Worm (Caenorhabditis elegans) whole organism, L3 larva: ENCODE measurements around the gene T20D4.11.

Experiments used
- R02D3.7 ChIP-seq: fragments of 150-350 bp; optimal IDR thresholded peaks from 2 replicates; lab custom pipeline; 2014; ENCODE audit warnings: missing biosample characterization, missing genetic modification characterization
- ZK546.5 ChIP-seq: sonication (generic microtip); optimal IDR thresholded peaks from 2 replicates; lab custom pipeline; 2017; ENCODE audit warnings: missing biosample characterization, missing genetic modification characterization
- aly-2 ChIP-seq: fragments of 150-350 bp; optimal IDR thresholded peaks from 2 replicates; lab custom pipeline; 2014; ENCODE audit warnings: missing biosample characterization, missing genetic modification characterization
- ceh-28 ChIP-seq: fragments of 150-350 bp; optimal IDR thresholded peaks from 2 replicates; lab custom pipeline; 2014; ENCODE audit warnings: missing biosample characterization, missing genetic modification reagents, missing genetic modification characterization
- ceh-82 ChIP-seq: fragments of 150-350 bp; optimal IDR thresholded peaks from 2 replicates; lab custom pipeline; 2014; ENCODE audit warnings: missing biosample characterization, missing genetic modification characterization
- ceh-9 ChIP-seq: sonication (generic microtip); optimal IDR thresholded peaks from 2 replicates; lab custom pipeline; 2018; ENCODE audit warnings: missing biosample characterization, missing genetic modification characterization
- daf-12 ChIP-seq: fragments of 150-350 bp; optimal IDR thresholded peaks from 2 replicates; lab custom pipeline; 2014; ENCODE audit warnings: missing biosample characterization, missing genetic modification reagents, missing genetic modification characterization
- egl-27 ChIP-seq: sonication (generic microtip); optimal IDR thresholded peaks from 4 replicates; lab custom pipeline; 2017; ENCODE audit warnings: missing biosample characterization, missing genetic modification reagents, missing genetic modification characterization
- egl-5 ChIP-seq: fragments of 150-350 bp; optimal IDR thresholded peaks from 2 replicates; lab custom pipeline; 2017; ENCODE audit warnings: missing biosample characterization, missing genetic modification reagents, missing genetic modification characterization, inconsistent platforms
- elt-1 ChIP-seq: fragments of 150-350 bp; optimal IDR thresholded peaks from 2 replicates; lab custom pipeline; 2014; ENCODE audit warnings: missing biosample characterization, missing genetic modification characterization
- elt-2 ChIP-seq: sonication (generic microtip); optimal IDR thresholded peaks from 2 replicates; lab custom pipeline; 2016; ENCODE audit warnings: missing genetic modification reagents, mild to moderate bottlenecking, missing genetic modification characterization, missing compliant biosample characterization
- eor-1 ChIP-seq, 2 experiments: fragments of 150-350 bp; optimal IDR thresholded peaks; 2 replicates each; lab custom pipeline; 2014 to 2018; ENCODE audit warnings: missing biosample characterization in 2 of 2, missing genetic modification characterization in 2 of 2
- fkh-2 ChIP-seq: fragments of 150-350 bp; optimal IDR thresholded peaks from 2 replicates; lab custom pipeline; 2014; ENCODE audit warnings: missing biosample characterization, missing genetic modification reagents, missing genetic modification characterization
- hmg-11 ChIP-seq: sonication (generic microtip); optimal IDR thresholded peaks from 2 replicates; lab custom pipeline; 2016; ENCODE audit warnings: missing genetic modification characterization, missing compliant biosample characterization
- jun-1 ChIP-seq: fragments of 150-350 bp; optimal IDR thresholded peaks from 2 replicates; lab custom pipeline; 2014; ENCODE audit warnings: missing biosample characterization, missing genetic modification reagents, missing genetic modification characterization
- lin-15B ChIP-seq: fragments of 150-350 bp; optimal IDR thresholded peaks from 2 replicates; lab custom pipeline; 2014; ENCODE audit warnings: missing biosample characterization, missing genetic modification characterization
- lin-39 ChIP-seq: fragments of 150-350 bp; optimal IDR thresholded peaks from 2 replicates; lab custom pipeline; 2018; ENCODE audit warnings: missing biosample characterization, missing genetic modification reagents, missing genetic modification characterization
- lsy-12 ChIP-seq: sonication (generic microtip); optimal IDR thresholded peaks from 2 replicates; lab custom pipeline; 2016; ENCODE audit warnings: mild to moderate bottlenecking, missing genetic modification characterization, missing compliant biosample characterization
- mdl-1 ChIP-seq: fragments of 150-350 bp; optimal IDR thresholded peaks from 2 replicates; lab custom pipeline; 2014; ENCODE audit warnings: missing biosample characterization, missing genetic modification characterization
- nfya-1 ChIP-seq: sonication (generic microtip); optimal IDR thresholded peaks from 2 replicates; lab custom pipeline; 2017; ENCODE audit warnings: missing genetic modification characterization, mild to moderate bottlenecking, missing compliant biosample characterization, antibody characterized with exemption, moderate library complexity; ENCODE audit not compliant: insufficient read depth
- nhr-11 ChIP-seq: fragments of 150-350 bp; optimal IDR thresholded peaks from 2 replicates; lab custom pipeline; 2014; ENCODE audit warnings: missing biosample characterization, missing genetic modification characterization
- nhr-23 ChIP-seq: fragments of 150-350 bp; optimal IDR thresholded peaks from 2 replicates; lab custom pipeline; 2014; ENCODE audit warnings: missing biosample characterization, missing genetic modification reagents, missing genetic modification characterization
- nhr-237 ChIP-seq: fragments of 150-350 bp; optimal IDR thresholded peaks from 2 replicates; lab custom pipeline; 2014; ENCODE audit warnings: missing biosample characterization, missing genetic modification characterization
- nhr-25 ChIP-seq: sonication (generic microtip); optimal IDR thresholded peaks from 2 replicates; lab custom pipeline; 2017; ENCODE audit warnings: missing biosample characterization, missing genetic modification characterization
- nhr-28 ChIP-seq: fragments of 150-350 bp; optimal IDR thresholded peaks from 2 replicates; lab custom pipeline; 2014; ENCODE audit warnings: missing biosample characterization, missing genetic modification characterization
- nhr-43 ChIP-seq: sonication (generic microtip); optimal IDR thresholded peaks from 2 replicates; lab custom pipeline; 2016; ENCODE audit warnings: mild to moderate bottlenecking, missing genetic modification characterization, missing compliant biosample characterization; ENCODE audit not compliant: poor library complexity, severe bottlenecking
- nhr-67 ChIP-seq: fragments of 150-350 bp; optimal IDR thresholded peaks from 2 replicates; lab custom pipeline; 2014; ENCODE audit warnings: missing biosample characterization, missing genetic modification characterization
- nhr-76 ChIP-seq: fragments of 150-350 bp; sonication (generic microtip); optimal IDR thresholded peaks from 5 replicates; lab custom pipeline; 2014; ENCODE audit warnings: missing biosample characterization, missing genetic modification characterization
- nhr-77 ChIP-seq: fragments of 150-350 bp; optimal IDR thresholded peaks from 2 replicates; lab custom pipeline; 2014; ENCODE audit warnings: missing biosample characterization, missing genetic modification characterization
- pha-4 ChIP-seq: fragments of 150-350 bp; optimal IDR thresholded peaks from 2 replicates; lab custom pipeline; 2014; ENCODE audit warnings: missing biosample characterization, missing genetic modification reagents, missing genetic modification characterization
- pqm-1 ChIP-seq: fragments of 150-350 bp; optimal IDR thresholded peaks from 2 replicates; lab custom pipeline; 2017; ENCODE audit warnings: missing biosample characterization, missing genetic modification characterization, inconsistent platforms
- sea-2 ChIP-seq: fragments of 150-350 bp; sonication (generic microtip); optimal IDR thresholded peaks from 4 replicates; lab custom pipeline; 2014; ENCODE audit warnings: missing biosample characterization, missing genetic modification reagents, missing genetic modification characterization
- skn-1 ChIP-seq: fragments of 150-350 bp; optimal IDR thresholded peaks from 2 replicates; lab custom pipeline; 2014; ENCODE audit warnings: missing biosample characterization, missing genetic modification characterization
- snpc-4 ChIP-seq: fragments of 150-350 bp; optimal IDR thresholded peaks from 2 replicates; lab custom pipeline; 2014; ENCODE audit warnings: missing biosample characterization, missing genetic modification characterization
- tbx-2 ChIP-seq: sonication (generic microtip); optimal IDR thresholded peaks from 2 replicates; lab custom pipeline; 2016; ENCODE audit warnings: mild to moderate bottlenecking, missing genetic modification characterization, missing compliant biosample characterization
- unc-39 ChIP-seq: sonication (generic microtip); optimal IDR thresholded peaks from 4 replicates; lab custom pipeline; 2017; ENCODE audit warnings: missing biosample characterization, missing genetic modification characterization
- ztf-11 ChIP-seq: fragments of 150-350 bp; optimal IDR thresholded peaks from 2 replicates; lab custom pipeline; 2014; ENCODE audit warnings: missing biosample characterization, missing genetic modification characterization
- ztf-4 ChIP-seq: fragments of 150-350 bp; optimal IDR thresholded peaks from 2 replicates; lab custom pipeline; 2014; ENCODE audit warnings: missing biosample characterization, missing genetic modification characterization

T20D4.11 gene

DNA sequence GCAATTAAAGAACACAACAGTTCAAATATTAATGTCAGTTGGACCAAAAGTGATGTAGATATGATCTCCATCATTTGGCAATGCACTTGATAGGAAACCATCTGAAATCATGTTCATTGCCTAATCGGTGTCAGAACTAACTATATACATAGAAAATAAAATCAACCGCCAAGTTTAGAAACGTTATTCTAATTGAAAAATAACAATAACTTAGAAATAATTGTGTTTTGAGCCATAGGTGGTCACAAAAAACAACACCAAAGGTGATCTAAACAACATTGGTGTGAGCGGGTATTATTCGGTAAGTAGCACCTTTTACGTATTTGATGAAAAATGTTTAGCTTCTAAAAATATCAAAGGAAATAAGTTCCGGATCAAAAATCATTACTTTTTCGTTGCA is 25.9 kb downstream of the T20D4.11 start, which contains the start of gene srab-21:
srab-21 (minus strand) TSS at position 101 of the 400 bp plus-strand sequence.
- TF ChIP-seq elt-1 (tag; lab: Kevin White, UChicago) = no peak
- no peak for TF ChIP-seq jun-1 (tag; lab: Kevin White, UChicago)
- TF ChIP-seq ztf-11 (tag; lab: Kevin White, UChicago) = no peak
- TF ChIP-seq nhr-67 (tag; lab: Kevin White, UChicago) = no peak
- TF ChIP-seq ceh-82 (tag; lab: Kevin White, UChicago) = no peak
- no peak for TF ChIP-seq ZK546.5 (tag; lab: Kevin White, UChicago)

DNA sequence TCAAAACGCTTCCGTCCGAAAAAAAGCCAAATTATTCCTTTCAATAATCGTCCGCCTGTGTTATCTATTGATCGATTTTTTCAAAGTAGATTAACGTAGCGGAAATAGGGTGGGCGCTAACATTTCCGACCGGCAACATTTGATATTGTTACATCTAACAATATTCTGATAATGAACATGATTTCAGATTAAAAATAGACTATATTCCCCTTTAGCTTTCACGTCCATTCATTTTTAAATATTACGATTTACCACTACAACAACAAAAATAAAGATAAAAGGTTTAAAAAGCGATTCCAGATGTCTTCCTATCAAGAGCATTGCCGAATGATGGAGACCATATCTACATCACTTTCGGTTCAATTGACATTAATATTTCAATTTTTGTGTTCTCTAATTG is 27.6 kb downstream of the T20D4.11 start, which contains the start of gene srab-22:
srab-22 (plus strand) TSS at position 301 of the 400 bp plus-strand sequence.
- TF ChIP-seq nhr-25 (tag; lab: Kevin White, UChicago) (no peak), daf-12 (tag; lab: Kevin White, UChicago) (no peak), elt-1 (tag; lab: Kevin White, UChicago) (no peak), fkh-2 (tag; lab: Kevin White, UChicago) (no peak), nhr-23 (tag; lab: Kevin White, UChicago) (no peak), hmg-11 (no peak), ceh-28 (tag; lab: Kevin White, UChicago) (no peak)
- TF ChIP-seq, all 47 proteins: peak for 0

DNA sequence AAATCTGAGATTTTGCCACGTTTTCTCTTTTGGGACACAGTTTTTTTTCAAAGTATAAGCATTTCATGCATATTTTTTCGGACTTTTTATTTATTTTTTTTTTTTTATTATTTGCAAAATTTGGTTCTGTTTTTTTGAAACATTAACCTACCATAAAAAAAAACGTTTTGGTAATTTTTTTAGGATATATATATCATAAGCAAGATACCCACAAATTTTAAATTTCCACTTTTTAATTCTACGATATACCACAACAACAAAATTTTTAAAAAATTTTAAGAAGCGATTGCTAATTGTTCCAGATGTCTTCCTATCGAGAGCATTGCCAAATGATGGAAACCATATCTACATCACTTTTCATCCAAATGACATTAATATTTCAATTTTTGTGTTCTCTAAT is 30.2 kb downstream of the T20D4.11 start, which contains the start of gene srab-20:
srab-20 (plus strand) TSS at position 301 of the 400 bp plus-strand sequence.
- TF ChIP-seq tbx-2 (no peak), nfya-1 (tag; lab: Kevin White, UChicago) (no peak), nhr-43 (tag; lab: Kevin White, UChicago) (no peak), nhr-237 (no peak), nhr-77 (tag; lab: Kevin White, UChicago) (no peak), unc-39 (tag; lab: Kevin White, UChicago) (no peak), egl-27 (no peak), daf-12 (tag; lab: Kevin White, UChicago) (no peak), lsy-12 (tag; lab: Kevin White, UChicago) (no peak), egl-5 (tag; lab: Kevin White, UChicago) (no peak), ztf-4 (tag; lab: Kevin White, UChicago) (no peak), lin-15B (tag; lab: Kevin White, UChicago) (no peak), elt-1 (tag; lab: Kevin White, UChicago) (no peak), nhr-23 (tag; lab: Kevin White, UChicago) (no peak), eor-1 (tag; optimal IDR thresholded peaks at IDR 0.05; lab: Kevin White, UChicago) (no peak)
- TF ChIP-seq, all 47 proteins: peak for 0

DNA sequence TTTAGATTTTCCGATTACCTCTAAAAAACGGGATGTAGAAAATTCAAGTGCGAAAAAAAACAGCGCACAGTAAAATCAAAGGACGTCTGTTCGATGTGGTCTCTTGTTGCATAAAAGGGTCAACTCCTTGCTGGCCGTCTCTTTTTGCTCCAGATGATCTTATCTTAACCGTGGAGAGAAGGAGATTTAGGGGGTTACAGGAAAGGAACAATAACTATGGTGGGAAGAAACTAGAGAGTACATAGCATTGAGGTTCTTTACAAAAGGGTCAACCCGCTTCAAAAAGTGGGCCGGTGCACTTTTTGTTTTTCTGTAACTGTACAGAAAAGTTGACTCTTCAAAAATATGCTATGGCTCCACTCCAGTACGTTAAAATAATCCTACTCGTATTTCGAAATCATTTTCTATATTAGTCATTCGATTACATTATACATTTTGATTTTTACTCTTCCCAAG is 33.1 kb downstream of the T20D4.11 start, which contains the start of the genes T20D4.19 and srj-9:
T20D4.19 (minus strand) TSS at position 101 of the 456 bp plus-strand sequence.
srj-9 (plus strand) TSS at position 406 of the 456 bp plus-strand sequence.
- TF ChIP-seq skn-1 (tag; lab: Kevin White, UChicago) = no peak
- no peak for TF ChIP-seq eor-1 (tag; optimal IDR thresholded peaks at IDR 0.05; lab: Kevin White, UChicago)
- TF ChIP-seq snpc-4 = no peak
- no peak for TF ChIP-seq aly-2 (tag; lab: Kevin White, UChicago)
- TF ChIP-seq lin-15B (tag; lab: Kevin White, UChicago) = no peak
- no peak for TF ChIP-seq ceh-9 (tag; lab: Kevin White, UChicago)
- TF ChIP-seq nhr-28 (tag; lab: Kevin White, UChicago) = no peak
- TF ChIP-seq nhr-11 (tag; lab: Kevin White, UChicago) = no peak
- TF ChIP-seq R02D3.7 = no peak
- TF ChIP-seq hmg-11 = no peak
- no peak for TF ChIP-seq sea-2 (GFP tag; lab: Kevin White, UChicago)
- no peak for TF ChIP-seq elt-2 (tag; lab: Kevin White, UChicago)
- TF ChIP-seq lin-39 (tag; lab: Kevin White, UChicago) = no peak

DNA sequence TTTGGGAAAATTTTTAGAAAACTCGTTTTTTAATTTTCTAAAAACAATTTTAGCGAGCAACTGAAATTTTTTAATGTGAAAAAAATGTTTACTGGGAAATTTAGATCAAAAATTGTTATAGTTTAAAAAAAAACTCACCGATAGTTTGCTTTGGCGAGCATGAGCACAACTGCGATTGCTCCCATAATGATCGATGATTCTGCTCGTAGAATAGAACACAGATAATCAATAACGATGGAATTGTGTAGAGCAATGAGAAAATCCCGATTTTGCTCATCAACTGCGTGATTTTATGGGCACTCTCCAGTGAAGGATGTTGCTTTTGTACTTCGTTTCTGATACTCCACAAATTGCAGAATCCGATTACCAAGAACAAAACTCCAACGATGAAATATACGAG is 44.1 kb downstream of the T20D4.11 start:
- TF ChIP-seq pqm-1 (tag; lab: Kevin White, UChicago) (no peak), nhr-76 (tag; lab: Kevin White, UChicago) (no peak), mdl-1 (no peak), pha-4 (tag; lab: Kevin White, UChicago) (no peak), ztf-11 (tag; lab: Kevin White, UChicago) (no peak), nhr-77 (tag; lab: Kevin White, UChicago) (no peak), fkh-2 (tag; lab: Kevin White, UChicago) (no peak), nhr-67 (tag; lab: Kevin White, UChicago) (no peak), elt-2 (tag; lab: Kevin White, UChicago) (no peak)
